Worm (Caenorhabditis elegans) whole organism, L3 larva: ENCODE data around the gene pph-4.1.

Experiments used
- R02D3.7 ChIP-seq: fragments of 150-350 bp; optimal IDR thresholded peaks from 2 replicates; lab custom pipeline; 2014; ENCODE audit warnings: missing biosample characterization, missing genetic modification characterization
- ZK546.5 ChIP-seq: sonication (generic microtip); optimal IDR thresholded peaks from 2 replicates; lab custom pipeline; 2017; ENCODE audit warnings: missing biosample characterization, missing genetic modification characterization
- aly-2 ChIP-seq: fragments of 150-350 bp; optimal IDR thresholded peaks from 2 replicates; lab custom pipeline; 2014; ENCODE audit warnings: missing biosample characterization, missing genetic modification characterization
- ama-1 ChIP-seq: fragments of 150-350 bp; optimal IDR thresholded peaks from 2 replicates; lab custom pipeline; 2018
- ceh-16 ChIP-seq: sonication (generic microtip); optimal IDR thresholded peaks from 2 replicates; lab custom pipeline; 2017; ENCODE audit warnings: missing biosample characterization, missing genetic modification characterization
- ceh-28 ChIP-seq: fragments of 150-350 bp; optimal IDR thresholded peaks from 2 replicates; lab custom pipeline; 2014; ENCODE audit warnings: missing biosample characterization, missing genetic modification reagents, missing genetic modification characterization
- ceh-82 ChIP-seq: fragments of 150-350 bp; optimal IDR thresholded peaks from 2 replicates; lab custom pipeline; 2014; ENCODE audit warnings: missing biosample characterization, missing genetic modification characterization
- egl-27 ChIP-seq: sonication (generic microtip); optimal IDR thresholded peaks from 4 replicates; lab custom pipeline; 2017; ENCODE audit warnings: missing biosample characterization, missing genetic modification reagents, missing genetic modification characterization
- egl-5 ChIP-seq: fragments of 150-350 bp; optimal IDR thresholded peaks from 2 replicates; lab custom pipeline; 2017; ENCODE audit warnings: missing biosample characterization, missing genetic modification reagents, missing genetic modification characterization, inconsistent platforms
- elt-2 ChIP-seq: sonication (generic microtip); optimal IDR thresholded peaks from 2 replicates; lab custom pipeline; 2016; ENCODE audit warnings: missing genetic modification reagents, mild to moderate bottlenecking, missing genetic modification characterization, missing compliant biosample characterization
- elt-3 ChIP-seq, 3 experiments: fragments of 150-350 bp in 1 of 3; sonication (generic microtip) in 2 of 3; optimal IDR thresholded peaks; 2 replicates in 2 of 3; 4 replicates in 1 of 3; lab custom pipeline; 2014 to 2017; ENCODE audit warnings: missing biosample characterization in 3 of 3, missing genetic modification characterization in 3 of 3
- fkh-10 ChIP-seq: sonication (generic microtip); optimal IDR thresholded peaks from 2 replicates; lab custom pipeline; 2017; ENCODE audit warnings: missing biosample characterization, missing genetic modification reagents, missing genetic modification characterization
- fos-1 ChIP-seq: fragments of 150-350 bp; optimal IDR thresholded peaks from 2 replicates; lab custom pipeline; 2014; ENCODE audit warnings: missing biosample characterization, missing genetic modification characterization
- hmg-11 ChIP-seq: sonication (generic microtip); optimal IDR thresholded peaks from 2 replicates; lab custom pipeline; 2016; ENCODE audit warnings: missing genetic modification characterization, missing compliant biosample characterization
- jun-1 ChIP-seq: fragments of 150-350 bp; optimal IDR thresholded peaks from 2 replicates; lab custom pipeline; 2014; ENCODE audit warnings: missing biosample characterization, missing genetic modification reagents, missing genetic modification characterization
- lin-15B ChIP-seq: fragments of 150-350 bp; optimal IDR thresholded peaks from 2 replicates; lab custom pipeline; 2014; ENCODE audit warnings: missing biosample characterization, missing genetic modification characterization
- lin-39 ChIP-seq: fragments of 150-350 bp; optimal IDR thresholded peaks from 2 replicates; lab custom pipeline; 2018; ENCODE audit warnings: missing biosample characterization, missing genetic modification reagents, missing genetic modification characterization
- lsy-12 ChIP-seq: sonication (generic microtip); optimal IDR thresholded peaks from 2 replicates; lab custom pipeline; 2016; ENCODE audit warnings: mild to moderate bottlenecking, missing genetic modification characterization, missing compliant biosample characterization
- mdl-1 ChIP-seq: fragments of 150-350 bp; optimal IDR thresholded peaks from 2 replicates; lab custom pipeline; 2014; ENCODE audit warnings: missing biosample characterization, missing genetic modification characterization
- nfya-1 ChIP-seq: sonication (generic microtip); optimal IDR thresholded peaks from 2 replicates; lab custom pipeline; 2017; ENCODE audit warnings: missing genetic modification characterization, mild to moderate bottlenecking, missing compliant biosample characterization, antibody characterized with exemption, moderate library complexity; ENCODE audit not compliant: insufficient read depth
- nhr-11 ChIP-seq: fragments of 150-350 bp; optimal IDR thresholded peaks from 2 replicates; lab custom pipeline; 2014; ENCODE audit warnings: missing biosample characterization, missing genetic modification characterization
- nhr-12 ChIP-seq: fragments of 150-350 bp; optimal IDR thresholded peaks from 2 replicates; lab custom pipeline; 2014; ENCODE audit warnings: missing biosample characterization, missing genetic modification characterization
- nhr-23 ChIP-seq: fragments of 150-350 bp; optimal IDR thresholded peaks from 2 replicates; lab custom pipeline; 2014; ENCODE audit warnings: missing biosample characterization, missing genetic modification reagents, missing genetic modification characterization
- nhr-237 ChIP-seq: fragments of 150-350 bp; optimal IDR thresholded peaks from 2 replicates; lab custom pipeline; 2014; ENCODE audit warnings: missing biosample characterization, missing genetic modification characterization
- nhr-25 ChIP-seq: sonication (generic microtip); optimal IDR thresholded peaks from 2 replicates; lab custom pipeline; 2017; ENCODE audit warnings: missing biosample characterization, missing genetic modification characterization
- nhr-43 ChIP-seq: sonication (generic microtip); optimal IDR thresholded peaks from 2 replicates; lab custom pipeline; 2016; ENCODE audit warnings: mild to moderate bottlenecking, missing genetic modification characterization, missing compliant biosample characterization; ENCODE audit not compliant: poor library complexity, severe bottlenecking
- nhr-67 ChIP-seq: fragments of 150-350 bp; optimal IDR thresholded peaks from 2 replicates; lab custom pipeline; 2014; ENCODE audit warnings: missing biosample characterization, missing genetic modification characterization
- nhr-76 ChIP-seq: fragments of 150-350 bp; sonication (generic microtip); optimal IDR thresholded peaks from 5 replicates; lab custom pipeline; 2014; ENCODE audit warnings: missing biosample characterization, missing genetic modification characterization
- nhr-77 ChIP-seq: fragments of 150-350 bp; optimal IDR thresholded peaks from 2 replicates; lab custom pipeline; 2014; ENCODE audit warnings: missing biosample characterization, missing genetic modification characterization
- pha-4 ChIP-seq: fragments of 150-350 bp; optimal IDR thresholded peaks from 2 replicates; lab custom pipeline; 2014; ENCODE audit warnings: missing biosample characterization, missing genetic modification reagents, missing genetic modification characterization
- pqm-1 ChIP-seq: fragments of 150-350 bp; optimal IDR thresholded peaks from 2 replicates; lab custom pipeline; 2017; ENCODE audit warnings: missing biosample characterization, missing genetic modification characterization, inconsistent platforms
- sea-2 ChIP-seq: fragments of 150-350 bp; sonication (generic microtip); optimal IDR thresholded peaks from 4 replicates; lab custom pipeline; 2014; ENCODE audit warnings: missing biosample characterization, missing genetic modification reagents, missing genetic modification characterization
- skn-1 ChIP-seq: fragments of 150-350 bp; optimal IDR thresholded peaks from 2 replicates; lab custom pipeline; 2014; ENCODE audit warnings: missing biosample characterization, missing genetic modification characterization
- tbx-2 ChIP-seq: sonication (generic microtip); optimal IDR thresholded peaks from 2 replicates; lab custom pipeline; 2016; ENCODE audit warnings: mild to moderate bottlenecking, missing genetic modification characterization, missing compliant biosample characterization
- zag-1 ChIP-seq: fragments of 150-350 bp; optimal IDR thresholded peaks from 2 replicates; lab custom pipeline; 2014; ENCODE audit warnings: missing biosample characterization, missing genetic modification characterization

pph-4.1 gene

DNA sequence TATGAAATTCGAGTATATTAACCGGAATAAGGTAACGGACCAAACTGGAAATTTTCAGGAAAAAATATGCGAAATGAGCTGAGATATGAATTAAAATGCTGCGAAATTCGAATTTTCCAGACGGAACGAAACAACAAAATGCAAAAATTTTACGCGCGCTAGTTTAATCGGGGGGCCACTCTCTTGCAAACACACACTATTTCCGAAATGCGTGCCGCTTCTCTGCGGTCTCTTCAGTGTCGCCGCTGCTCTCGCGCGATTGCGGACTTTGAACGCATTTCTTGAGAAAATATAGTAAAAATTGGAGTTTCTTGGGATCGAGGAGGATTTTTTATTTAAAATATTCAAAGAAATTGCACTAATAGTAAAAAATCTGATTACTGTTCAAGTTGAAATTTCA is 18.3 kb upstream of the pph-4.1 start:
- no peak for TF ChIP-seq zag-1
- no peak for TF ChIP-seq mdl-1 (tag; lab: Kevin White, UChicago)
- TF ChIP-seq lin-15B (tag; lab: Kevin White, UChicago) = peak; percentile 55
- TF ChIP-seq lin-39 (tag; lab: Kevin White, UChicago) = peak; percentile 73
- TF ChIP-seq fkh-10 (GFP tag; lab: Kevin White, UChicago) = peak; percentile 3
- TF ChIP-seq nfya-1 = peak; percentile 77
- peak; percentile 58 for TF ChIP-seq nhr-23 (tag; lab: Kevin White, UChicago)
- TF ChIP-seq ama-1 (lab: Kevin White, UChicago) = peak; percentile 52
- TF ChIP-seq hmg-11 (tag; lab: Kevin White, UChicago) = peak; percentile 73
- TF ChIP-seq sea-2 (GFP tag; lab: Kevin White, UChicago) = no peak
- peak; percentile 31 for TF ChIP-seq nhr-25 (tag; lab: Kevin White, UChicago)
- TF ChIP-seq nhr-12 (tag; lab: Kevin White, UChicago) = no peak
- TF ChIP-seq, all 47 proteins: peak for 8

DNA sequence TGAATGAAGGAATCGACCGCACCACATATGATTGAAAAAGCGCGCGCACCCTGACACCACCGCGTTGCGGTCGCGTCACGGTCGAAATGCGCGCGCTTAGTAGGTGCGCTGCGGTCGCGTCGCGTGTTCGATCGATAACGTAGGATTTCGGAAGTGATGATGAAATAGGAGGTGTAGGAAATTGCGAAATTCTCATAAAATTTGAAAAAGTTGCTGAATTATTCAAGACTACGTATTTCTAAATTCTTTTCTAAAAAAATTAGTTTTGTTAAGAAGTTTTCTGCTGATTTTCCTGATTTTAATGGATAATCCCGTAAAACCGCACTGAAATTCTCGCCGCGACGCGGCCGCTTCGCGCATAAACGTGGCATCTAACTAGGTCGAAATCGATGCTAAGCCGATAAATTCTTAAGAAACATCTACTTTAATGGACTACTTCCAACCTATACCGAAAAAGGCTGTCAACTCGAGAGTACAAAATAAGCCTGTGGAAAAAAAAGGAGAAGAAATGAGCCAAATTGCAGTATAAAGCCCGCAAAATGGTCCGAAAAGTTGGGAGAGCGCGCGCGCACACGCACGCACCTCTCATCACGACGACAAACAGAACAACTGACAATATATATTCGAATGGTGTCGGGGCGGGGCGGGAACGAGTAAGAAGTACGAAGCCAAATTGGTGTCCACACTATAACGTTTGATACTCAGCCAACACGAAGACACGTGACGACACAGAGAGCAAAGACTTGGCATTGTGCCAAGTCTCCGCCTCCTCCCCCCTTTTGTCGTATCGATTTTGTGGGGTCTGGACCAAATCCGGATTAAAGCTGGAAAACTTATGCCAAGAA is 17.5 kb upstream of the pph-4.1 start, which contains the start of gene his-72:
TSS of gene his-72 (minus strand) at position 589 of the 845 bp plus-strand sequence.
- TF ChIP-seq lsy-12 (tag; lab: Kevin White, UChicago) = peak; percentile 56
- TF ChIP-seq sea-2 (GFP tag; lab: Kevin White, UChicago) = peak; percentile 59
- TF ChIP-seq nhr-11 = no peak
- peak; percentile 40 for TF ChIP-seq nhr-25 (tag; lab: Kevin White, UChicago)
- TF ChIP-seq ceh-28 (tag; lab: Kevin White, UChicago) = peak; percentile 3
- TF ChIP-seq nhr-77 (tag; lab: Kevin White, UChicago) = no peak
- TF ChIP-seq egl-5 (tag; lab: Kevin White, UChicago) = no peak
- TF ChIP-seq tbx-2 = peak; percentile 25
- no peak for TF ChIP-seq ceh-16 (tag; lab: Kevin White, UChicago)
- TF ChIP-seq ama-1 (lab: Kevin White, UChicago) = peak; percentile 90
- peak; percentile 44 for TF ChIP-seq pha-4 (tag; lab: Kevin White, UChicago)
- TF ChIP-seq pqm-1 (tag; lab: Kevin White, UChicago) = peak; percentile 3
- TF ChIP-seq nhr-76 = no peak
- TF ChIP-seq lin-39 (tag; lab: Kevin White, UChicago) = peak; percentile 91
- TF ChIP-seq zag-1 = no peak
- peak; percentile 54 for TF ChIP-seq lin-15B (tag; lab: Kevin White, UChicago)
- no peak for TF ChIP-seq aly-2
- TF ChIP-seq egl-27 (tag; lab: Kevin White, UChicago) = no peak
- no peak for TF ChIP-seq ZK546.5 (tag; lab: Kevin White, UChicago)
- no peak for TF ChIP-seq nhr-67 (tag; lab: Kevin White, UChicago)
- TF ChIP-seq nhr-237 (tag; lab: Kevin White, UChicago) = no peak
- TF ChIP-seq elt-2 = peak; percentile 14
- peak; percentile 60 for TF ChIP-seq nfya-1
- TF ChIP-seq nhr-43 (tag; lab: Kevin White, UChicago) = peak; percentile 8
- TF ChIP-seq R02D3.7 = no peak
- TF ChIP-seq elt-3 (tag; optimal IDR thresholded peaks at IDR 0.05; lab: Kevin White, UChicago) = no peak
- TF ChIP-seq jun-1 (tag; lab: Kevin White, UChicago) = no peak

DNA sequence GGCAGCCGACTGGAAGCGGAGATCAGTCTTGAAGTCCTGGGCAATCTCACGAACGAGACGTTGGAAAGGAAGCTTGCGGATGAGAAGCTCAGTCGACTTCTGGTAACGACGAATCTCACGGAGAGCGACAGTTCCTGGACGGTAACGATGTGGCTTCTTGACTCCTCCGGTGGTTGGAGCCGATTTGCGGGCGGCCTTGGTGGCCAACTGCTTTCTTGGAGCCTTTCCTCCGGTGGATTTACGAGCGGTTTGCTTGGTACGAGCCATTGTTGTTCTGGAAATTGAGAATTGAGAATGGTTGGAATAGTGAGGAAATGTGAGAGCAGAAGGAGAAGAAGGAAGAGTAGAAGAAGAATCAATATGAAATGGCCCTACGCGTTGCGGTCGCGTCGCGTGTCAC is 16.8 kb upstream of the pph-4.1 start:
- no peak for TF ChIP-seq ceh-82 (tag; lab: Kevin White, UChicago)
- no peak for TF ChIP-seq nhr-25 (tag; lab: Kevin White, UChicago)
- TF ChIP-seq nhr-77 (tag; lab: Kevin White, UChicago) = no peak
- no peak for TF ChIP-seq lin-39 (tag; lab: Kevin White, UChicago)
- TF ChIP-seq ZK546.5 (tag; lab: Kevin White, UChicago) = no peak
- TF ChIP-seq aly-2 = no peak
- TF ChIP-seq jun-1 (tag; lab: Kevin White, UChicago) = no peak
- TF ChIP-seq ama-1 (lab: Kevin White, UChicago) = no peak
- TF ChIP-seq skn-1 (tag; lab: Kevin White, UChicago) = no peak
- no peak for TF ChIP-seq fkh-10 (GFP tag; lab: Kevin White, UChicago)
- no peak for TF ChIP-seq egl-27 (tag; lab: Kevin White, UChicago)
- no peak for TF ChIP-seq fos-1
- no peak for TF ChIP-seq pqm-1 (tag; lab: Kevin White, UChicago)
- TF ChIP-seq sea-2 (GFP tag; lab: Kevin White, UChicago) = no peak
- no peak for TF ChIP-seq tbx-2
- TF ChIP-seq ceh-16 (tag; lab: Kevin White, UChicago) = no peak
- no peak for TF ChIP-seq elt-2
- no peak for TF ChIP-seq lin-15B (tag; lab: Kevin White, UChicago)
- TF ChIP-seq hmg-11 (tag; lab: Kevin White, UChicago) = no peak
